Worm (Caenorhabditis elegans) whole organism, young adult: ENCODE measurements around the gene Y54G2A.77.
A peak's percentile ranks its signal among the peaks of the same experiment; 100 is the strongest.
"Not testable (repeated sequence)": the region's sequence is repeated elsewhere in the genome, so short reads cannot be mapped to it uniquely, and the experiment has no call there.

Experiments used
- B0035.1 ChIP-seq: sonication (generic microtip); optimal IDR thresholded peaks from 2 replicates; lab custom pipeline; 2016; ENCODE audit warnings: missing genetic modification characterization, mild to moderate bottlenecking, missing compliant biosample characterization, missing genotype, missing genetic modification reagents
- D2030.7 ChIP-seq: fragments of 200-800 bp; sonication (Bioruptor generic); IDR thresholded peaks from 2 replicates; pipeline ENCODE4 v1.3.6; 2022; ENCODE audit warnings: missing genetic modification reagents, missing genetic modification characterization, missing compliant biosample characterization
- F22D6.2 ChIP-seq: sonication (generic microtip); optimal IDR thresholded peaks from 2 replicates; lab custom pipeline; 2016; ENCODE audit warnings: mild to moderate bottlenecking, missing genetic modification characterization, missing compliant biosample characterization
- F39B2.1 ChIP-seq: fragments of 200-800 bp; sonication (Bioruptor generic); IDR thresholded peaks from 2 replicates; pipeline ENCODE4 v1.3.6; 2022; ENCODE audit warnings: missing genetic modification reagents, missing genetic modification characterization, missing compliant biosample characterization
- F49E8.2 ChIP-seq: sonication (generic microtip); optimal IDR thresholded peaks from 3 replicates; lab custom pipeline; 2017; ENCODE audit warnings: missing genetic modification characterization, mild to moderate bottlenecking, missing compliant biosample characterization, antibody characterized with exemption, moderate library complexity; ENCODE audit not compliant: insufficient read depth
- F55B11.4 ChIP-seq: sonication (generic microtip); optimal IDR thresholded peaks from 2 replicates; lab custom pipeline; 2016; ENCODE audit warnings: missing compliant biosample characterization, missing genetic modification characterization, borderline replicate concordance; ENCODE audit not compliant: insufficient read depth
- F57A8.1 ChIP-seq: fragments of 200-800 bp; sonication (Bioruptor generic); optimal IDR thresholded peaks from 2 replicates; lab custom pipeline; 2018; ENCODE audit warnings: mild to moderate bottlenecking, missing genetic modification characterization, moderate library complexity, missing compliant biosample characterization
- T26A5.8 ChIP-seq: sonication (generic microtip); optimal IDR thresholded peaks from 2 replicates; lab custom pipeline; 2016; ENCODE audit warnings: missing genetic modification characterization, missing compliant biosample characterization
- aptf-2 ChIP-seq: fragments of 200-800 bp; sonication (Bioruptor generic); conservative IDR thresholded peaks from 2 replicates; pipeline ENCODE4 v1.3.6; 2022; ENCODE audit warnings: missing genetic modification reagents, missing genetic modification characterization, missing compliant biosample characterization
- attf-3 ChIP-seq: fragments of 200-800 bp; sonication (Bioruptor generic); conservative IDR thresholded peaks from 2 replicates; pipeline ENCODE4 v1.3.6; 2022; ENCODE audit warnings: missing genetic modification reagents, missing genetic modification characterization, missing compliant biosample characterization
- bed-1 ChIP-seq: fragments of 200-800 bp; sonication (Bioruptor generic); IDR thresholded peaks from 2 replicates; pipeline ENCODE4 v1.3.6; 2022; ENCODE audit warnings: missing genetic modification reagents, missing genetic modification characterization, missing compliant biosample characterization
- cebp-1 ChIP-seq, 2 experiments: fragments of 200-800 bp in 1 of 2; sonication (Bioruptor generic) in 1 of 2; sonication (generic microtip) in 1 of 2; IDR thresholded peaks in 1 of 2; optimal IDR thresholded peaks in 1 of 2; 2 replicates each; pipeline versions ENCODE4 v1.3.6 to Lab custom; 2017 to 2022; ENCODE audit warnings: missing compliant biosample characterization in 2 of 2, missing genetic modification characterization in 2 of 2, mild to moderate bottlenecking in 1 of 2, missing genetic modification reagents in 1 of 2, moderate library complexity in 1 of 2
- ceh-58 ChIP-seq: fragments of 200-800 bp; sonication (Bioruptor generic); IDR thresholded peaks from 2 replicates; pipeline ENCODE4 v1.3.6; 2022; ENCODE audit warnings: missing genetic modification characterization, missing compliant biosample characterization
- die-1 ChIP-seq: sonication (generic microtip); optimal IDR thresholded peaks from 2 replicates; lab custom pipeline; 2016; ENCODE audit warnings: missing genotype, mild to moderate bottlenecking, missing genetic modification characterization, missing compliant biosample characterization
- egl-44 ChIP-seq: fragments of 200-800 bp; sonication (Bioruptor generic); IDR thresholded peaks from 2 replicates; pipeline ENCODE4 v1.3.6; 2022; ENCODE audit warnings: missing genetic modification reagents, missing genetic modification characterization, missing compliant biosample characterization
- him-1 ChIP-seq: sonication (generic microtip); optimal IDR thresholded peaks from 2 replicates; lab custom pipeline; 2016; ENCODE audit warnings: missing genotype, missing genetic modification reagents, missing genetic modification characterization, missing compliant biosample characterization
- hmg-1.2 ChIP-seq: fragments of 200-800 bp; sonication (Bioruptor generic); IDR thresholded peaks from 2 replicates; pipeline ENCODE4 v1.3.6; 2022; ENCODE audit warnings: missing genetic modification reagents, missing genetic modification characterization, missing compliant biosample characterization
- hmg-20 ChIP-seq: fragments of 200-800 bp; sonication (Bioruptor generic); IDR thresholded peaks from 2 replicates; pipeline ENCODE4 v1.3.6; 2022; ENCODE audit warnings: missing genetic modification reagents, missing genetic modification characterization, missing compliant biosample characterization
- lin-40 ChIP-seq: sonication (generic microtip); optimal IDR thresholded peaks from 2 replicates; lab custom pipeline; 2016; ENCODE audit warnings: missing genetic modification characterization, mild to moderate bottlenecking, missing compliant biosample characterization, missing genotype, missing genetic modification reagents
- lin-54 ChIP-seq: fragments of 200-800 bp; sonication (Bioruptor generic); optimal IDR thresholded peaks from 2 replicates; lab custom pipeline; 2018; ENCODE audit warnings: mild to moderate bottlenecking, missing genetic modification characterization, missing compliant biosample characterization
- lsy-27 ChIP-seq: sonication (generic microtip); optimal IDR thresholded peaks from 2 replicates; lab custom pipeline; 2017; ENCODE audit warnings: missing genetic modification characterization, mild to moderate bottlenecking, missing compliant biosample characterization, antibody characterized with exemption, missing genotype, borderline replicate concordance; ENCODE audit not compliant: insufficient read depth
- mel-28 ChIP-seq: sonication (generic microtip); optimal IDR thresholded peaks from 2 replicates; lab custom pipeline; 2016; ENCODE audit warnings: borderline replicate concordance, mild to moderate bottlenecking, missing genetic modification characterization, missing compliant biosample characterization
- nfya-1 ChIP-seq: sonication (generic microtip); optimal IDR thresholded peaks from 2 replicates; lab custom pipeline; 2017; ENCODE audit warnings: antibody characterized with exemption, missing compliant biosample characterization, missing genetic modification characterization, borderline replicate concordance; ENCODE audit not compliant: insufficient read depth
- nfyb-1 ChIP-seq: fragments of 200-800 bp; sonication (Bioruptor generic); IDR thresholded peaks from 2 replicates; pipeline ENCODE4 v1.3.6; 2022; ENCODE audit warnings: missing genetic modification reagents, missing genetic modification characterization, missing compliant biosample characterization
- nhr-120 ChIP-seq: fragments of 200-800 bp; sonication (Bioruptor generic); IDR thresholded peaks from 2 replicates; pipeline ENCODE4 v1.3.6; 2022; ENCODE audit warnings: missing genetic modification characterization, missing compliant biosample characterization
- nhr-179 ChIP-seq: sonication (generic microtip); optimal IDR thresholded peaks from 2 replicates; lab custom pipeline; 2016; ENCODE audit warnings: mild to moderate bottlenecking, missing genetic modification characterization, missing compliant biosample characterization
- nhr-80 ChIP-seq: sonication (generic microtip); optimal IDR thresholded peaks from 2 replicates; lab custom pipeline; 2016; ENCODE audit warnings: missing genetic modification characterization, missing compliant biosample characterization
- repo-1 ChIP-seq: sonication (generic microtip); optimal IDR thresholded peaks from 2 replicates; lab custom pipeline; 2017; ENCODE audit warnings: mild to moderate bottlenecking, missing genetic modification characterization, missing compliant biosample characterization
- rpc-1 ChIP-seq, 2 experiments: fragments of 150-350 bp in 1 of 2; sonication (generic microtip) in 1 of 2; optimal IDR thresholded peaks; 2 replicates each; lab custom pipeline; 2014 to 2018; ENCODE audit warnings: missing biosample characterization in 1 of 2, missing genetic modification characterization in 1 of 2, missing genetic modification reagents in 1 of 2, missing genotype in 1 of 2
- sea-2 ChIP-seq: fragments of 200-800 bp; sonication (Bioruptor generic); IDR thresholded peaks from 2 replicates; pipeline ENCODE4 v1.3.6; 2022; ENCODE audit warnings: missing genetic modification characterization, missing compliant biosample characterization
- somi-1 ChIP-seq: fragments of 200-800 bp; sonication (Bioruptor generic); optimal IDR thresholded peaks from 2 replicates; lab custom pipeline; 2018; ENCODE audit warnings: mild to moderate bottlenecking, missing genetic modification characterization, missing compliant biosample characterization
- tbp1 ChIP-seq: fragments of 200-800 bp; sonication (Bioruptor generic); optimal IDR thresholded peaks from 2 replicates; lab custom pipeline; 2018; ENCODE audit warnings: mild to moderate bottlenecking, missing genetic modification characterization, missing compliant biosample characterization
- unc-62 ChIP-seq: fragments of 150-350 bp; optimal IDR thresholded peaks from 2 replicates; lab custom pipeline; 2014; ENCODE audit warnings: missing biosample characterization, missing genetic modification reagents, missing genetic modification characterization
- zim-3 ChIP-seq: sonication (generic microtip); optimal IDR thresholded peaks from 2 replicates; lab custom pipeline; 2017; ENCODE audit warnings: mild to moderate bottlenecking, missing genetic modification characterization, moderate library complexity, missing compliant biosample characterization

The Y54G2A.77 gene

DNA sequence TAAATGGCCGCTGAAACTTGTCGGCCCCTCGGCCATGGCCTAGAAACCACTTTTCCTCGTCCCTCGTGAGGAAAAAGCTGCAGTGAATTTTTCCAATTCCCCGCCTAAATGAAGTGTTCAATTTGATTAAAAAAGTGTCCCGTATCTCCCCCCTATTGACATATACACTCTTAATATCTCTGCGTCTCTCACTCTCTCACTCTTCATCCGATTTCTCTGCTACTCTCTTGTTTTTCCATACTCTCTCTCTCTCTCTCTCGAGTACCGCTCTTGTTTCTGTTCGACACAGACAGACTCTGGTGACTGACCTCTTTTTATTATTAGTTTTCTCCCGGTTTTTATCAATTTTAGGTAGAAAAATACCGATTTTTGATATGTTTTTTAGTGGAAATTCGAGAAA, 22.6 kb downstream of the Y54G2A.77 start:
- TF ChIP-seq die-1 (no peak), nhr-80 (tag; lab: Kevin White, UChicago) (peak; percentile 12), nfyb-1 (GFP tag; lab: Robert Waterston, UW) (no peak), egl-44 (GFP tag; lab: Robert Waterston, UW) (no peak), repo-1 (tag; lab: Kevin White, UChicago) (no peak), lin-40 (tag; lab: Kevin White, UChicago) (peak; percentile 10), ceh-58 (GFP tag; lab: Robert Waterston, UW) (no peak), aptf-2 (no peak), lsy-27 (tag; lab: Kevin White, UChicago) (no peak), hmg-1.2 (GFP tag; lab: Robert Waterston, UW) (peak; percentile 88), somi-1 (GFP tag; lab: Kevin White, UChicago) (no peak), F39B2.1 (GFP tag; lab: Robert Waterston, UW) (no peak), F55B11.4 (no peak), rpc-1 (optimal IDR thresholded peaks at IDR 0.05; lab: Kevin White, UChicago) (no peak), rpc-1 (tag; optimal IDR thresholded peaks at IDR 0.05; lab: Kevin White, UChicago) (no peak), bed-1 (GFP tag; lab: Robert Waterston, UW) (no peak), D2030.7 (no peak), nfya-1 (tag; lab: Kevin White, UChicago) (no peak), hmg-20 (GFP tag; lab: Robert Waterston, UW) (no peak), B0035.1 (tag; lab: Kevin White, UChicago) (no peak), cebp-1 (GFP tag; IDR thresholded peaks at IDR 0.05; lab: Robert Waterston, UW) (no peak), cebp-1 (tag; optimal IDR thresholded peaks at IDR 0.05; lab: Kevin White, UChicago) (peak; percentile 18), attf-3 (no peak), unc-62 (GFP tag; lab: Kevin White, UChicago) (no peak), nhr-179 (no peak)

DNA sequence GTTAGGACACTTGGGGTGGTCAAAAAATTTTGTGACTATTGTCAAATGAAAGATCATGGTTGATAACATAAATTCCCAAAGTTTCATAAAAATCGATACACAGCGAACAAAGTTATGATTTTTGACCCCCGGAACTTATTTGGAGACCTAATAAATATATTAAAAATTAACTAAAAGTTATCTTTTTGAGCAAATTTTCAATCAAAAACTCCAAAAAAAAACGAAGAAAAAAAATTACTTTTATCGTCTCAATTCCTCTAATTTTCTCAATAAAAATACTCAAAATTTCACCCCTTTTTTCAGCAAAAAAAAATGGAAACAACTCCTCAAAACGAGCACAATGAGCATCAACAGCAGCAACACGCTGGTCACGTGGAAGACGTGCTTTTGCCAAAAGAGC, 25.9 kb downstream of the Y54G2A.77 start, which contains the start of gene atln-1:
Gene atln-1, plus strand, starts transcription at position 301 of the 400 bp plus-strand sequence.
- TF ChIP-seq F57A8.1 (GFP tag; lab: Kevin White, UChicago); him-1; F22D6.2 (tag; lab: Kevin White, UChicago): not testable (repeated sequence)

DNA sequence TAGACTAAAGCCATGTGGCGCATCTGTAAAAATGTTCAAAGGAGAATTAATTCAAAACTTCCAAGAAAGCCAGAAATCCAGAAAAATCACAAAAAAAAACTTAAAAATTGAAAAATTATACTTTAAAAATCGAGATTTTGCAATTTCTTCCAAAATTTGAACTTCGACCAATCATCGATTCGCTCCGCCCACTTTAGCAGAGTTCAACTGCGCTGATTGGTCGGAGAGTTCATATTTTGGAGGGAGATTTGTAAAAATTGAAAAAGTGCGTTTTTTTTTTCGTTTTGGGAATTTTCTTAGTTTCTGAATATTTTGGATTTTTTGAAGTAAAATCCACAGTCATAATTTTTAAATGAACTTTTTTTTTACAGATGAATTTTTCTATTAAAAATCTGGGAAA, 31.5 kb downstream of the Y54G2A.77 start:
- TF ChIP-seq zim-3 (tag; lab: Kevin White, UChicago) (no peak), T26A5.8 (tag; lab: Kevin White, UChicago) (no peak), lin-54 (GFP tag; lab: Kevin White, UChicago) (no peak), mel-28 (tag; lab: Kevin White, UChicago) (no peak)
- TF ChIP-seq, all 124 proteins: peak for 0

DNA sequence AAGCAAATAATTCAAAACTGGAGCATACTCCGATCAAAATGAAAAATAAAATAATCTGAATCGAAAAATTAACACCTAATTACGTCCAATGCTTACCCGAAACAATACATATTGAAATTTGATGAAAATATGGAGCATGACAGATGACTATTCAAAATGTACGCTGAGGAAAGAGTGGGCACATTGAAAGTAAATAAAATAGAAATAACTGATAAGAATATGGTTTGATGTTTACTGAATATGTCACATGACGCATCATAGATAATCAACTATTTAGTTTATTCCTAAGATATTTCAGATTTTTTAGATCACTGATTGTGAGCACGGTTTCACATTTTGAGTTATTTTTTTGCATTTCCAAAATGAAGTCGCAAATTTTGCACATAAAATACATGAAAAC, 35.9 kb downstream of the Y54G2A.77 start, which contains the start of gene Y54G2A.52:
Gene Y54G2A.52, minus strand, starts transcription at position 348 of the 400 bp plus-strand sequence.
- TF ChIP-seq nhr-120 (no peak), nhr-80 (tag; lab: Kevin White, UChicago) (peak; percentile 63)

DNA sequence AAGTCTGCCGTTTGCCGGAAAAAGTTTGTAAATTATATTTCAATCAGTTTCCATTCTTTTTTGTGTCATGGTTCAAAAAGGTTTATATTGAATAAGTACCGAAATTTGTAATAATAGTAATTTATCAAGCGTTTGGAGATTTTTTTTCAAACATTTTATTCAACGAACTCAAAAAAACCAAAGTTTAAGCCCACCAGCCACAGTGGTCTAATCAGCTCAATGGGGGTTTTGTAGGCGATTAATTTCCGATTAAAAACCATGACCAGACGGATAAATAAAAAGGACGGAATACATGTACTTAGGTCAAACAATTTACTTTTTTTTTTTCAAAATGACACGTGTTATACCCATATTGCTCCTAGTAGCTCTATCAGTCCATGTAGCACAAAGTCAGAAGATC, 36.9 kb downstream of the Y54G2A.77 start, which contains the start of gene Y54G2A.10:
Gene Y54G2A.10, plus strand, starts transcription at position 301 of the 400 bp plus-strand sequence.
- TF ChIP-seq sea-2 (GFP tag; lab: Robert Waterston, UW) (no peak), tbp1 (GFP tag; lab: Kevin White, UChicago) (no peak), F49E8.2 (tag; lab: Kevin White, UChicago) (no peak)
